Fruit fly (Drosophila melanogaster) whole organism, pupa: ENCODE results near the gene L2HGDH.

Experiments used
- CG10348 ChIP-seq: fragments of 200-800 bp; sonication (Bioruptor generic); IDR thresholded peaks from 2 replicates; pipeline ENCODE4 v1.3.6; 2022; ENCODE audit warnings: missing biosample characterization, missing genetic modification characterization
- CG13204 ChIP-seq: fragments of 200-800 bp; sonication (Bioruptor generic); optimal IDR thresholded peaks from 2 replicates; lab custom pipeline; 2018; ENCODE audit warnings: missing biosample characterization, mild to moderate bottlenecking, missing genetic modification characterization, moderate library complexity
- CG14655 ChIP-seq: fragments of 200-800 bp; sonication (Bioruptor generic); optimal IDR thresholded peaks from 3 replicates; lab custom pipeline; 2017; ENCODE audit warnings: mild to moderate bottlenecking, missing biosample characterization, missing genetic modification reagents, missing genetic modification characterization
- CG15710 ChIP-seq: fragments of 200-800 bp; sonication (Bioruptor generic); optimal IDR thresholded peaks from 2 replicates; lab custom pipeline; 2018; ENCODE audit warnings: missing biosample characterization, mild to moderate bottlenecking, missing genetic modification characterization, moderate library complexity
- CG32121 ChIP-seq: fragments of 200-800 bp; sonication (Bioruptor generic); IDR thresholded peaks from 2 replicates; pipeline ENCODE4 v1.3.6; 2022; ENCODE audit warnings: missing biosample characterization, missing genetic modification characterization
- CG34367 ChIP-seq: fragments of 200-800 bp; sonication (Bioruptor generic); optimal IDR thresholded peaks from 2 replicates; lab custom pipeline; 2018; ENCODE audit warnings: missing biosample characterization, mild to moderate bottlenecking, missing genetic modification characterization
- CG4496 ChIP-seq: fragments of 200-800 bp; sonication (Bioruptor generic); IDR thresholded peaks from 3 replicates; pipeline ENCODE4 v1.3.6; 2022; ENCODE audit warnings: missing biosample characterization, missing genetic modification characterization
- CG8159 ChIP-seq: fragments of 200-800 bp; sonication (Bioruptor generic); optimal IDR thresholded peaks from 3 replicates; lab custom pipeline; 2018; ENCODE audit warnings: missing biosample characterization, mild to moderate bottlenecking, missing genetic modification characterization, moderate library complexity
- CG8301 ChIP-seq: fragments of 200-800 bp; sonication (Bioruptor generic); optimal IDR thresholded peaks from 2 replicates; lab custom pipeline; 2018; ENCODE audit warnings: missing biosample characterization, mild to moderate bottlenecking, missing genetic modification characterization
- CG9948 ChIP-seq: fragments of 200-800 bp; sonication (Bioruptor generic); optimal IDR thresholded peaks from 2 replicates; lab custom pipeline; 2018; ENCODE audit warnings: missing biosample characterization, mild to moderate bottlenecking, missing genetic modification characterization, moderate library complexity
- D1 ChIP-seq: fragments of 200-800 bp; sonication (Bioruptor generic); optimal IDR thresholded peaks from 2 replicates; lab custom pipeline; 2018; ENCODE audit warnings: missing biosample characterization, mild to moderate bottlenecking, missing genetic modification characterization, moderate library complexity
- Pif1A ChIP-seq: fragments of 200-800 bp; sonication (Bioruptor generic); optimal IDR thresholded peaks from 3 replicates; lab custom pipeline; 2016; ENCODE audit warnings: missing biosample characterization, missing genetic modification characterization
- Pif1B ChIP-seq: fragments of 200-800 bp; sonication (Bioruptor generic); optimal IDR thresholded peaks from 3 replicates; lab custom pipeline; 2016; ENCODE audit warnings: missing biosample characterization, missing genetic modification characterization
- Snoo ChIP-seq: fragments of 200-800 bp; sonication (Bioruptor generic); optimal IDR thresholded peaks from 3 replicates; lab custom pipeline; 2017; ENCODE audit warnings: missing biosample characterization, mild to moderate bottlenecking, missing genetic modification characterization, inconsistent platforms

DNA sequence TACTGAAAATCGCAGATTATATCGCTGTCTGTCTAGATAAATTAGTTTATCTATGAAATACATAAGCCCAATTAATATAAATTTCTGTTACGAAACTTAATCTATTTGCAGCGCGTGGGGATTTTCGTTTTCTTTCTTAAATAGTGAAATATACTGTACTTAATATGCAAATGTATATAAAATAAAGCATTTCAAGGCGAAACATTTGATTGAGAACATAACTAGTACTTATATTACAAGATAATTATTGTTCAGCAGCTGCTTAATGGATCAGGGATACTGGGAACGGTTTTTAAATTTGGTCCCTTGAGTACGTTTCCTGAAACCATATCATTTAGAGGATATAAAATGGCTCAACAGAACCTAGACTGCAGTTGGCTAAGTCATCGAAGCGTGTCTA, 17.9 kb upstream of the L2HGDH start, which contains the start of gene CG46465:
- TF ChIP-seq CG10348 (GFP tag; lab: Robert Waterston, UW) = no peak
- TF ChIP-seq CG14655 (GFP tag; lab: Kevin White, UChicago) = no peak
- TF ChIP-seq Snoo = no peak
- no peak for TF ChIP-seq CG13204
- no peak for TF ChIP-seq D1 (tag; lab: Kevin White, UChicago)
- TF ChIP-seq CG34367 = no peak
- no peak for TF ChIP-seq CG8159 (tag; lab: Kevin White, UChicago)
- TF ChIP-seq CG9948 (tag; lab: Kevin White, UChicago) = no peak
- no peak for TF ChIP-seq Pif1A (GFP tag; lab: Kevin White, UChicago)
- no peak for TF ChIP-seq CG4496 (GFP tag; lab: Robert Waterston, UW)
- TF ChIP-seq Pif1B (GFP tag; lab: Kevin White, UChicago) = no peak
- no peak for TF ChIP-seq CG15710 (tag; lab: Kevin White, UChicago)
- no peak for TF ChIP-seq CG32121 (GFP tag; lab: Robert Waterston, UW)
- no peak for TF ChIP-seq CG8301 (tag; lab: Kevin White, UChicago)
